Worm (Caenorhabditis elegans): ENCODE measurements around the gene spp-13.

DNA sequence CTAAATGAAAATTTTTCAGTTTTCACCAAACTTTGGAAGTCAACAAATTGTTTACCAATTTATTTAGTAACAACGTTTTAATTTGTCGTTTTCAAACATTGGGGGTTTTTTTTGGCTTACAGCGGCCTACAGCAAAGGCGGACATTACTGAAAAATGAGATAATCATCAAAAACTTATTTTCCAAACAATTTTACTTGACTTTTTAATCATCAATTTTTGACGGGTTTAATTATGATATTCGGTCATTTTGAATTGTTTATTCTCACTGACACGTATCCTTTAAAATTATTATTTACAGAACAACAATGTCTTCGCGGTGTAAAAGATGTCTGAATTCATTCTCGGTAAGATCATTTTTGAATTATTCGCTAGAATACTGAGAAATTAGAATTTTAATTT lies 50.8 kb downstream of the spp-13 start, which contains the start of gene F40B5.2:
- no peak for TF ChIP-seq egl-27 (tag; optimal IDR thresholded peaks at IDR 0.05)
- no peak for TF ChIP-seq daf-8 (GFP tag; IDR thresholded peaks at IDR 0.05)
- TF ChIP-seq saeg-2 (GFP tag; IDR thresholded peaks at IDR 0.05), result no peak
- no peak for TF ChIP-seq zfp-3 (GFP tag; conservative IDR thresholded peaks at IDR 0.05)
- no peak for TF ChIP-seq lin-39 (tag; optimal IDR thresholded peaks at IDR 0.05)
- no peak for TF ChIP-seq ctbp-1 (GFP tag; IDR thresholded peaks at IDR 0.05)
- TF ChIP-seq madf-5 (GFP tag; IDR thresholded peaks at IDR 0.05), result no peak
- no peak for TF ChIP-seq ama-1 (optimal IDR thresholded peaks at IDR 0.05)
- no peak for TF ChIP-seq aha-1 (tag)

All from whole organism, L4 larva.